Fruit fly (Drosophila melanogaster) whole organism, adult: ENCODE results near the gene SmydA-4.

Source experiments
- CG11617 ChIP-seq: fragments of 200-800 bp; sonication (Bioruptor generic); optimal IDR thresholded peaks from 2 replicates; lab custom pipeline; 2017; ENCODE audit warnings: mild to moderate bottlenecking, missing biosample characterization, missing genetic modification reagents, missing genetic modification characterization
- CG12768 ChIP-seq: fragments of 200-800 bp; sonication (Bioruptor generic); optimal IDR thresholded peaks from 2 replicates; lab custom pipeline; 2017; ENCODE audit warnings: missing biosample characterization, missing genetic modification characterization, mild to moderate bottlenecking, moderate library complexity, missing genetic modification reagents
- CG14711 ChIP-seq: fragments of 200-800 bp; sonication (Bioruptor generic); optimal IDR thresholded peaks from 2 replicates; lab custom pipeline; 2018; ENCODE audit warnings: missing biosample characterization, mild to moderate bottlenecking, missing genetic modification characterization, moderate library complexity
- CG1620 ChIP-seq: fragments of 200-800 bp; sonication (Bioruptor generic); optimal IDR thresholded peaks from 2 replicates; lab custom pipeline; 2016; ENCODE audit warnings: missing biosample characterization, missing genetic modification characterization
- CG33017 ChIP-seq: fragments of 200-800 bp; sonication (Bioruptor generic); optimal IDR thresholded peaks from 2 replicates; lab custom pipeline; 2018; ENCODE audit warnings: missing biosample characterization, mild to moderate bottlenecking, missing genetic modification characterization, moderate library complexity
- CG5204 ChIP-seq: fragments of 200-800 bp; sonication (Bioruptor generic); optimal IDR thresholded peaks from 2 replicates; lab custom pipeline; 2016; ENCODE audit warnings: missing biosample characterization, missing genetic modification characterization
- CG7045 ChIP-seq: fragments of 200-800 bp; sonication (Bioruptor generic); optimal IDR thresholded peaks from 2 replicates; lab custom pipeline; 2017; ENCODE audit warnings: missing biosample characterization, mild to moderate bottlenecking, missing genetic modification characterization
- CG7101 ChIP-seq: fragments of 200-800 bp; sonication (Bioruptor generic); optimal IDR thresholded peaks from 2 replicates; lab custom pipeline; 2018; ENCODE audit warnings: missing biosample characterization, mild to moderate bottlenecking, missing genetic modification characterization, moderate library complexity
- Clk ChIP-seq: fragments of 200-800 bp; sonication (Bioruptor generic); optimal IDR thresholded peaks from 2 replicates; lab custom pipeline; 2017; ENCODE audit warnings: missing biosample characterization, missing genetic modification characterization
- Crg-1 ChIP-seq: fragments of 200-800 bp; sonication (Bioruptor generic); optimal IDR thresholded peaks from 2 replicates; lab custom pipeline; 2016; ENCODE audit warnings: missing biosample characterization, missing genetic modification characterization
- Hr96 ChIP-seq: fragments of 200-800 bp; sonication (Bioruptor generic); optimal IDR thresholded peaks from 2 replicates; lab custom pipeline; 2016; ENCODE audit warnings: missing biosample characterization, missing genetic modification characterization
- Mnt ChIP-seq: fragments of 200-800 bp; sonication (Bioruptor generic); optimal IDR thresholded peaks from 2 replicates; lab custom pipeline; 2016; ENCODE audit warnings: missing biosample characterization, mild to moderate bottlenecking, missing genetic modification characterization
- bab1 ChIP-seq: fragments of 200-800 bp; sonication (Bioruptor generic); optimal IDR thresholded peaks from 3 replicates; lab custom pipeline; 2019; ENCODE audit warnings: missing biosample characterization, mild to moderate bottlenecking, missing genetic modification characterization, moderate library complexity
- cic ChIP-seq: fragments of 200-800 bp; sonication (Bioruptor generic); optimal IDR thresholded peaks from 2 replicates; lab custom pipeline; 2017; ENCODE audit warnings: missing biosample characterization, mild to moderate bottlenecking, missing genetic modification characterization, moderate library complexity
- cnc ChIP-seq, 2 experiments: fragments of >200 bp; optimal IDR thresholded peaks; 2 replicates each; lab custom pipeline; 2017
- kay ChIP-seq: fragments of 200-800 bp; sonication (Bioruptor generic); peaks from one replicate; lab custom pipeline; 2016; ENCODE audit warnings: missing biosample characterization, missing genetic modification characterization, borderline replicate concordance
- ovo ChIP-seq: fragments of 200-800 bp; sonication (Bioruptor generic); optimal IDR thresholded peaks from 2 replicates; lab custom pipeline; 2016; ENCODE audit warnings: missing biosample characterization, missing genetic modification characterization
- pad ChIP-seq: fragments of 200-800 bp; sonication (Bioruptor generic); optimal IDR thresholded peaks from 3 replicates; lab custom pipeline; 2017; ENCODE audit warnings: missing biosample characterization, missing genetic modification characterization, mild to moderate bottlenecking, moderate library complexity, missing genetic modification reagents
- tj ChIP-seq: fragments of 200-800 bp; sonication (Bioruptor generic); optimal IDR thresholded peaks from 3 replicates; lab custom pipeline; 2017; ENCODE audit warnings: missing biosample characterization, mild to moderate bottlenecking, missing genetic modification characterization, moderate library complexity
- toe ChIP-seq: fragments of 200-800 bp; sonication (Bioruptor generic); optimal IDR thresholded peaks from 2 replicates; lab custom pipeline; 2016; ENCODE audit warnings: missing biosample characterization, missing genetic modification characterization

Gene SmydA-4

DNA sequence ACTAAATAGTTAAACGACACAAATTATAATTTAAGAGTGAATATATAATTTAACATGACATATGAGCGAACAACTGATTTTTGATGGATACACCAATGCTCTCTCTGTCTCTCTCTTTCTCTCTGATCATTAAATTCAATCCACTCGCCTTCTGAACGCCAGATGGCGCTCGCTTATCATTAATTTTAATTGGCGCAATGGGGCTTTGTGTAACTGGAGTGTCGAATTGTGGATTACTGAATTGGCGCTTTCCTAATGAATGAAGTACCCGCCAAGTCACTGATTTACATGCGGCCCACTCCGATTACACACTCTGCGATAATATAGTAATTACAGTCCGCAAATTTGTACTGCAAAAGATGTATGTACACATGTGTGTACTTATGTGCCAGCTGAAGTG, 37.3 kb downstream of the SmydA-4 start:
- no peak for TF ChIP-seq Clk
- no peak for TF ChIP-seq CG14711 (tag; lab: Kevin White, UChicago)
- peak; percentile 74 for TF ChIP-seq tj (GFP tag; lab: Kevin White, UChicago)
- peak; percentile 79 for TF ChIP-seq bab1 (GFP tag; lab: Kevin White, UChicago)

- TF ChIP-seq CG5204 (no peak), tj (GFP tag; lab: Kevin White, UChicago) (peak; percentile 91)
Measured at dm6 chrX:11083007-11083406, 38.5 kb downstream of the SmydA-4 start.

DNA sequence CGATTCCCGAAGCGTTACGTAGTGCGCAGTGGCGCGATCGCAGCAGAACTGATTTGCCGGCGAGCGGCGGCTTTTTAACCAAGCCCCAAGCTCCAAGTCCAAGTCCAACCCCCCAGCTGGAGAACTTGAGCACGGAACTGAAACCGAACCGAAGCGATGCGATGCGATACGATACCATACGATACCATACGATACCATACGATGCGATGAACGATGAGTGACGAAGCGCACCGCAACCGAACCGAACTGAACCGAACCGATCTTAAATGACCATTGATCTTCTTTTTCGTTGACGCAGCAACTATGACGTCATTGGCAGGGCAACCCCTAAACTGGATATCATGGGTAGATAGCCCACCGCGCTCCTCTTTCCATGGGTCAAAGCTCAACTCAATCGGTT, 41.7 kb downstream of the SmydA-4 start, which contains the start of gene sev:
Gene sev, minus strand, starts transcription at position 50 of the 400 bp plus-strand sequence.
- peak; percentile 25 for TF ChIP-seq tj (GFP tag; lab: Kevin White, UChicago)
- TF ChIP-seq CG12768 = peak; percentile 32
- TF ChIP-seq CG33017 (tag; lab: Kevin White, UChicago) = no peak

DNA sequence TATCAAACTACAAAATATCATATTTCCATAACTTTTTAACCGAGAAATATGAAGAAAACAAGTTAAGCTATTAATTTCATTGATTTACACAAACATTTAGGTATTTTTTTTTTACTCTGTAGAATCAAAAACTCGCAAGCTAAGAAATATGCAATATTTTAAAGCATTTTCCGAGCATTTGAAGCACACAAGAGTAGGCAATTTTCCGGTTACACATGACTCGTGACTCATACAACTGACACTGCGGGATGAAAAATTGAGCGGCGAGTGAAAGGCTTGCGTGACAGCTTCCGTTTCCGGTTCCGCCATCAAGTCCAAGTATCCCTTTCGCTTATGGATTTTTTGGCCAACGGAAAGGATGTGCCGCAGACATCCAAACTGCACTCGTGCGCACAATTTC, 42.8 kb downstream of the SmydA-4 start:
- peak; percentile 30 for TF ChIP-seq Mnt (GFP tag; lab: Kevin White, UChicago)
- no peak for TF ChIP-seq cic (GFP tag; lab: Kevin White, UChicago)
- peak; percentile 55 for TF ChIP-seq bab1 (GFP tag; lab: Kevin White, UChicago)
- TF ChIP-seq Hr96 = peak; percentile 51
- TF ChIP-seq ovo (GFP tag; lab: Kevin White, UChicago) = peak; percentile 11
- TF ChIP-seq CG7101 (tag; lab: Kevin White, UChicago) = peak; percentile 1
- TF ChIP-seq pad (GFP tag; lab: Kevin White, UChicago) = peak; percentile 12
- no peak for TF ChIP-seq Crg-1 (GFP tag; lab: Kevin White, UChicago)
- TF ChIP-seq CG11617 (GFP tag; lab: Kevin White, UChicago) = peak; percentile 48
- no peak for TF ChIP-seq cnc (optimal IDR thresholded peaks at IDR 0.05; lab: Kevin White, UChicago)
- peak; percentile 45 for TF ChIP-seq tj (GFP tag; lab: Kevin White, UChicago)

dm6 chrX:11088778-11089340, 44.3 kb downstream of the SmydA-4 start, which contains the start of gene Vago:
Vago (plus strand) TSS chrX:11089290.
- TF ChIP-seq CG33017 (tag; lab: Kevin White, UChicago) (peak; percentile 33), ovo (GFP tag; lab: Kevin White, UChicago) (no peak), Clk (no peak), CG5204 (no peak), Hr96 (peak; percentile 41), bab1 (GFP tag; lab: Kevin White, UChicago) (no peak), cnc (optimal IDR thresholded peaks at IDR 0.05; lab: Kevin White, UChicago) (no peak), CG11617 (GFP tag; lab: Kevin White, UChicago) (peak; percentile 29), pad (GFP tag; lab: Kevin White, UChicago) (peak; percentile 31), CG14711 (tag; lab: Kevin White, UChicago) (peak; percentile 46), cic (GFP tag; lab: Kevin White, UChicago) (no peak), CG7101 (tag; lab: Kevin White, UChicago) (peak; percentile 70), kay (GFP tag; lab: Kevin White, UChicago) (peak; percentile 5), CG1620 (GFP tag; lab: Kevin White, UChicago) (no peak), CG12768 (peak; percentile 17), tj (GFP tag; lab: Kevin White, UChicago) (no peak), Mnt (GFP tag; lab: Kevin White, UChicago) (peak; percentile 11), Crg-1 (GFP tag; lab: Kevin White, UChicago) (no peak), toe (GFP tag; lab: Kevin White, UChicago) (no peak), CG7045 (no peak)

DNA sequence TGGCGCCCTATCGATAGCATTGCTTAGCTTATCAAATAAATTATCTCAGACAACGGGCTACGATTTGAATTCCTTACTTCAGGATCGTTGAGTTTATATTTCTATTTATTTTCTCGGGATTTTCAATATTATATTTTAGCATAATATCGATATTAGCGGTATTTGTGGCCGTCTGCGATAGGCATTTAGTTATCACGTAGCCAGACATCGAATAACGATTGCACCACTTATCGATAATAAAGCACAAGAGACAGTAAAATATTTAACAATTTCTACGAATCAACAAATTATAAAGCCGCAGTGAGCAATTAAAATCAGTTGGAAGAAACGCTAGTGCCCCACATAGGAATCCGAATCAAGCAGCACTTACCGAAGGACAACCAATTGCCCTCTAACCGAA, 45.6 kb downstream of the SmydA-4 start, which contains the start of gene CG2076:
Gene CG2076, plus strand, starts transcription at position 50 of the 400 bp plus-strand sequence.
- TF ChIP-seq Clk = no peak
- TF ChIP-seq CG7045 = no peak
- TF ChIP-seq tj (GFP tag; lab: Kevin White, UChicago) = peak; percentile 16
- no peak for TF ChIP-seq Hr96
- no peak for TF ChIP-seq CG1620 (GFP tag; lab: Kevin White, UChicago)
- no peak for TF ChIP-seq CG33017 (tag; lab: Kevin White, UChicago)

DNA sequence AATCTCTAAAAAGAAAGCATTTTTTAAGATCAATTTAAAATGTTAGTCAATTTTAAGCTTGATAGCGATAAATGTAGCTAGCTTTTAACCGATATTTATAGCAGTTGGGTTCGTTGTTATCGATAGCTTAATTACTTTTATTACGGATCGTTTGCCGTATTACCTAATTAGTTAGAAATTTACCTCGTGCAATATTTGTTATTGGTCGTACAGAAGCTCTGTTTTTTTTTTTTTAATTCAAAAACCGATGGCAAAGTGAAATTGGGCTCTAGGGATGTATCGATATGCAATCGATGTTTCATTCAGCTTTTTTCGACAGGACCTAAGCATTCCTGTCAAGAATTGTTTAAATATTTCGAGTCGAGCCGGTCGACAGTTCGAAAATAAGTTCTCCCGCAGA, 47.6 kb downstream of the SmydA-4 start, which contains the start of gene CG2061:
Gene CG2061, plus strand, starts transcription at position 292 of the 400 bp plus-strand sequence.
- no peak for TF ChIP-seq Clk
- no peak for TF ChIP-seq kay (GFP tag; lab: Kevin White, UChicago)
- TF ChIP-seq Crg-1 (GFP tag; lab: Kevin White, UChicago) = no peak
- TF ChIP-seq tj (GFP tag; lab: Kevin White, UChicago) = no peak
- TF ChIP-seq CG12768 = no peak
- no peak for TF ChIP-seq bab1 (GFP tag; lab: Kevin White, UChicago)
- no peak for TF ChIP-seq cnc (optimal IDR thresholded peaks at IDR 0.05; lab: Kevin White, UChicago)
